Worm (Caenorhabditis elegans): ENCODE data around the gene C44C10.5.

Gene C44C10.5

DNA sequence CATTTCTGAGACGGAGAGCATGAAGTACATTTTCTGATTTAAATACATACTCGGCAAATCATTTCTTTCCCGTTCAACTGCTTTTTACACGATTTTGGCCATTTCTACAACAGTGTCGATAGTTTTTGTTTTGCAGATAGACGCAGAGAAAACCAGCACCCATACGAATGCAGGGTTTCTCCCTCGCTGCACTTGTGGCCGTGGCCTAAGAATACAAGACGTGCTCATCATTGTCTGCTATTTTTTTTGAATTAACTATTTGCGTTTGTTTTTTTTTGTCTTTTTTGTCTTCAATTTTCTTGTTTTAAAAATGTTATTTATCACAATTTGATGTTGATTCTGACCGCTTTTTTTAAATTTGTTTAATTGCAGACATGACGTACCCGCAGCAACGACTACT is 2.8 kb downstream of the C44C10.5 start, which contains the start of gene smcl-1:
Gene smcl-1, plus strand, starts transcription at position 373 of the 400 bp plus-strand sequence.
- no peak for TF ChIP-seq nhr-76 (tag; optimal IDR thresholded peaks at IDR 0.05)
- peak; percentile 54 for TF ChIP-seq egl-5 (tag; optimal IDR thresholded peaks at IDR 0.05)
- TF ChIP-seq nhr-77 (tag; optimal IDR thresholded peaks at IDR 0.05), result no peak
- TF ChIP-seq tbx-2 (tag; optimal IDR thresholded peaks at IDR 0.05), result no peak
- no peak for TF ChIP-seq sea-2 (GFP tag; optimal IDR thresholded peaks at IDR 0.05)
- peak; percentile 31 for TF ChIP-seq nhr-25 (tag; optimal IDR thresholded peaks at IDR 0.05)
- TF ChIP-seq ceh-28 (tag; optimal IDR thresholded peaks at IDR 0.05), result no peak
- TF ChIP-seq zag-1 (tag; optimal IDR thresholded peaks at IDR 0.05), result no peak
- TF ChIP-seq pha-4 (tag; optimal IDR thresholded peaks at IDR 0.05), result peak; percentile 78
- TF ChIP-seq R02D3.7 (tag; optimal IDR thresholded peaks at IDR 0.05), result no peak
- peak; percentile 57 for TF ChIP-seq snpc-4 (tag; optimal IDR thresholded peaks at IDR 0.05)
- TF ChIP-seq skn-1 (tag; optimal IDR thresholded peaks at IDR 0.05), result no peak
- TF ChIP-seq lin-15B (tag; optimal IDR thresholded peaks at IDR 0.05), result peak; percentile 41
- no peak for TF ChIP-seq eor-1 (tag; optimal IDR thresholded peaks at IDR 0.05)
- peak; percentile 8 for TF ChIP-seq nhr-43 (tag; optimal IDR thresholded peaks at IDR 0.05; ENCODE audit: poor library complexity, severe bottlenecking)
- no peak for TF ChIP-seq aly-2 (tag; optimal IDR thresholded peaks at IDR 0.05)
- no peak for TF ChIP-seq ceh-9 (tag; optimal IDR thresholded peaks at IDR 0.05)
- peak; percentile 28 for TF ChIP-seq elt-2 (tag; optimal IDR thresholded peaks at IDR 0.05)
- no peak for TF ChIP-seq fkh-10 (GFP tag; optimal IDR thresholded peaks at IDR 0.05)

DNA sequence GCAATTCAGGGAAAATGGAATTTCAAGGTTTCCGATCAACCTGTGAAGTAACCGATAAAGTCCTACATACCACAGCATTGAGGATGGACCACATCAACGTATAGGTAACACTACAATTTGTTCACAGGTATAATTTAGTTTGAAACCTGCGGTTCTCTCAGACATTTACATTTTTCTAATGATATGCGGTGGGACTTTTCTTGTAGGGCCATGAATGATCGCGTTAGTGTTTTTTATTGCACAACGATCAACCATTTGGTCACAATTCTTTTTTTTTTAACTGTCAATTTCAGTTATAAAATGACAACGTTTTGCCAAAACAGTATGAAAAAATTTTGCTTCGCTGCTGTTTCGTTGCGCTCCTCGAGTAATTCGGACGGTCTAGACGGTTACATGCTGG is 6.4 kb downstream of the C44C10.5 start, which contains the start of gene C44C10.12:
Gene C44C10.12, plus strand, starts transcription at position 301 of the 400 bp plus-strand sequence.
- TF ChIP-seq ztf-11 (tag; optimal IDR thresholded peaks at IDR 0.05) (no peak), elt-2 (tag; optimal IDR thresholded peaks at IDR 0.05) (no peak), unc-62 (GFP tag; optimal IDR thresholded peaks at IDR 0.05) (no peak), ama-1 (optimal IDR thresholded peaks at IDR 0.05) (no peak), nhr-67 (tag; optimal IDR thresholded peaks at IDR 0.05) (no peak), jun-1 (tag; optimal IDR thresholded peaks at IDR 0.05) (no peak), nfya-1 (tag; optimal IDR thresholded peaks at IDR 0.05; ENCODE audit: insufficient read depth) (no peak), nhr-28 (tag; optimal IDR thresholded peaks at IDR 0.05) (no peak), tbx-2 (tag; optimal IDR thresholded peaks at IDR 0.05) (no peak), ZK546.5 (tag; optimal IDR thresholded peaks at IDR 0.05) (no peak), nhr-25 (tag; optimal IDR thresholded peaks at IDR 0.05) (no peak), elt-1 (tag; optimal IDR thresholded peaks at IDR 0.05) (no peak), lsy-12 (tag; optimal IDR thresholded peaks at IDR 0.05) (no peak), unc-39 (tag; optimal IDR thresholded peaks at IDR 0.05) (no peak)

- TF ChIP-seq egl-27 (tag; optimal IDR thresholded peaks at IDR 0.05) (no peak), nhr-77 (tag; optimal IDR thresholded peaks at IDR 0.05) (no peak), elt-1 (tag; optimal IDR thresholded peaks at IDR 0.05) (no peak), nhr-67 (tag; optimal IDR thresholded peaks at IDR 0.05) (no peak), nhr-12 (tag; optimal IDR thresholded peaks at IDR 0.05) (no peak), nhr-28 (tag; optimal IDR thresholded peaks at IDR 0.05) (no peak), fkh-10 (GFP tag; optimal IDR thresholded peaks at IDR 0.05) (no peak), nhr-23 (tag; optimal IDR thresholded peaks at IDR 0.05) (no peak), lsy-12 (tag; optimal IDR thresholded peaks at IDR 0.05) (no peak), ZK546.5 (tag; optimal IDR thresholded peaks at IDR 0.05) (no peak), eor-1 (tag; optimal IDR thresholded peaks at IDR 0.05) (no peak), snpc-4 (tag; optimal IDR thresholded peaks at IDR 0.05) (no peak), pqm-1 (tag; optimal IDR thresholded peaks at IDR 0.05) (no peak), ama-1 (optimal IDR thresholded peaks at IDR 0.05) (no peak), lin-39 (tag; optimal IDR thresholded peaks at IDR 0.05) (no peak), nhr-25 (tag; optimal IDR thresholded peaks at IDR 0.05) (no peak), unc-39 (tag; optimal IDR thresholded peaks at IDR 0.05) (no peak), elt-2 (tag; optimal IDR thresholded peaks at IDR 0.05) (no peak), zag-1 (tag; optimal IDR thresholded peaks at IDR 0.05) (no peak), mml-1 (tag; optimal IDR thresholded peaks at IDR 0.05) (no peak)
Measured at ce11 chrX:11700263-11700662, 9.9 kb downstream of the C44C10.5 start, which contains the start of gene C44C10.15. TSS of gene C44C10.15 (minus strand) at chrX:11700363.

DNA sequence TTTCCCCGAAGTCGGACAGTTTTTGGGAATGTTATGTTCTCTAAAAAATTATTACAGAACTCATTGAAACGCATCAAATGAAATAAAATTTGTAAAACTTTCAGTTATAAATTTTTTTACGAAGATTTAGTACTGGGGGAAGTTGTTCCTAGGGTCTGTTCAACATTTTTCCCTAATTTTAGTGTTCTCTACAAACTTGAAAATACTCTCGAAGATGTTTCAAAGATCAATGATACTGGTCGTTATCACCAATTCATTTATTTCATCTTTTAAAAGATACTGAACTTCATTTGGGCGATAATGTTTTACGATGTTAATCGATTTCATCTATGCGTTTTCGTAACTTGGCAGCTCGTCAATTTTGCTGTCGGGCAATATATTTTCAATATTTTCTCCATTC is 11.9 kb downstream of the C44C10.5 start, which contains the start of gene C44C10.3:
Gene C44C10.3, plus strand, starts transcription at position 301 of the 400 bp plus-strand sequence.
- TF ChIP-seq ama-1 (optimal IDR thresholded peaks at IDR 0.05), result no peak
- no peak for TF ChIP-seq nhr-11 (tag; optimal IDR thresholded peaks at IDR 0.05)
- TF ChIP-seq lsy-12 (tag; optimal IDR thresholded peaks at IDR 0.05), result no peak
- no peak for TF ChIP-seq lin-15B (tag; optimal IDR thresholded peaks at IDR 0.05)
- TF ChIP-seq unc-39 (tag; optimal IDR thresholded peaks at IDR 0.05), result no peak
- no peak for TF ChIP-seq zag-1 (tag; optimal IDR thresholded peaks at IDR 0.05)
- TF ChIP-seq hmg-11 (tag; optimal IDR thresholded peaks at IDR 0.05), result no peak
- no peak for TF ChIP-seq pha-4 (tag; optimal IDR thresholded peaks at IDR 0.05)
- TF ChIP-seq eor-1 (tag; optimal IDR thresholded peaks at IDR 0.05), result no peak

Data from whole organism, L3 larva.